Fruit fly (Drosophila melanogaster) Kc167 (cell line): ENCODE results near the gene abd-A.

ENCODE experiments used
- Myc ChIP-seq: fragments of >200 bp; optimal IDR thresholded peaks from 2 replicates; lab custom pipeline; 2017; ENCODE audit warnings: missing external identifiers
- Sin3A ChIP-seq: fragments of >200 bp; optimal IDR thresholded peaks from 2 replicates; lab custom pipeline; 2018; ENCODE audit warnings: missing external identifiers
- h ChIP-seq: fragments of >200 bp; optimal IDR thresholded peaks from 3 replicates; lab custom pipeline; 2018; ENCODE audit warnings: missing external identifiers
- insv ChIP-seq: fragments of >200 bp; optimal IDR thresholded peaks from 3 replicates; lab custom pipeline; 2018; ENCODE audit warnings: missing external identifiers
- psq ChIP-seq: fragments of >200 bp; optimal IDR thresholded peaks from 2 replicates; lab custom pipeline; 2017; ENCODE audit warnings: missing external identifiers
- ttk ChIP-seq: sonication (Bioruptor generic); optimal IDR thresholded peaks from 2 replicates; lab custom pipeline; 2017; ENCODE audit warnings: missing external identifiers

DNA sequence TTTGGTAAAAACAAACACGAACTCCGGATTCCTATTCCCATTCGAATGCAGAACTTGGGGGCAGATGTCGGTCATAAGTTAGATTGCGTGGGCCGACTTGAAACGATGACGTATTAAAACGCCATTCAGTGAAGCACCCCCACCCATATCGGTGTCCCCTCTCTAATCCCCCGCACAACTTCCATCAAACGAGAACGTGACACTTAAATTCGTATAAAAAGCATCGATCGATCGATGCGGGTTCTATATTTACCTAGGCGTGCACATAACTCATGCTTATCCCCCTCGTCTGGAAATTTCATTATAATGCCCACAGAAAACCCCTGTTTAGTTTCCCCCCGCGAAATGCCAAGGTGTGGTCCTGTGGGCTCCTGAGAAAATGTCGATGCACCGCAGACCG is 12.4 kb downstream of the abd-A start:
- no peak for TF ChIP-seq psq (lab: Kevin White, UChicago)
- TF ChIP-seq insv (lab: Kevin White, UChicago) = no peak
- TF ChIP-seq ttk (lab: Kevin White, UChicago) = no peak
- TF ChIP-seq h (lab: Kevin White, UChicago) = no peak
- TF ChIP-seq Myc (lab: Kevin White, UChicago) = no peak
- no peak for TF ChIP-seq Sin3A (lab: Kevin White, UChicago)
